Worm (Caenorhabditis elegans): ENCODE data around the gene F13D12.8.

DNA sequence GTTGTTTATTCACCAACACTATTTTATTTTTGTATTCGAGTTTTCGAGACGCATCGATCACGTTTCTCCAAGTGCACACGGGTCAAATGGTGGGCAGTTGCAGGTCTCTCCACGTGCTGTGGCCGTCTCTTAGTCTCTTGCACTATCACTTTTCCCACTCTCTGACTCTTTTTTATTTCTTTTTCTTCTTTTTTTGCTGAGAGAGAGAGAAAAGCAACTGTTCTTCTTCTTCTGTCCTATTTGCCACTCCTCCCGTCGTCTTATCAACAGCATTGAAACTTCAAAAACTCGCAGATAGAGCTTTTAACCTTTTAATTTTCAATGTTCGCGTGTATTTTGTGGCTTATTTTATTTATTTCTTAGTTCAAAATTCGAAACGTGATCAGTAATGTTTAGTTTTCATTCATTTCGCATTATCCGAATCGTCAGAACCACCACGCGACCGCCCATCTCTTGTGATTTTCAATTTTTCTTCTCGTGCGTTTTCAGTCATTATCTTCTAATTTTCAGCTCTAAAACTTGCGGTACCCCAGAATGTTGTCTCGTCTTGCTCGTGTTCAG, 3.8 kb downstream of the F13D12.8 start, which contains the start of gene alh-8:
- no peak for TF ChIP-seq ceh-22 (tag; optimal IDR thresholded peaks at IDR 0.05)
- peak; percentile 20 for TF ChIP-seq nfya-1 (tag; optimal IDR thresholded peaks at IDR 0.05)
- TF ChIP-seq ama-1 (optimal IDR thresholded peaks at IDR 0.05): no peak
- no peak for TF ChIP-seq ceh-2 (tag; optimal IDR thresholded peaks at IDR 0.05)
- TF ChIP-seq pax-1 (tag; optimal IDR thresholded peaks at IDR 0.05): no peak
- TF ChIP-seq pat-9 (tag; optimal IDR thresholded peaks at IDR 0.05): no peak
- no peak for TF ChIP-seq F13H6.1 (tag; optimal IDR thresholded peaks at IDR 0.05)
- no peak for TF ChIP-seq K09A11.1 (tag; optimal IDR thresholded peaks at IDR 0.05; ENCODE audit: insufficient read depth)
